Fruit fly (Drosophila melanogaster) whole organism, embryonic: ENCODE data around the gene SNRPG.

Source experiments
- Atf-2 ChIP-seq: fragments of 200-800 bp; sonication (Bioruptor generic); optimal IDR thresholded peaks from 2 replicates; lab custom pipeline; 2016; ENCODE audit warnings: missing biosample characterization, missing genetic modification characterization
- BEAF-32 ChIP-seq: fragments of 200-800 bp; sonication (Bioruptor generic); optimal IDR thresholded peaks from 3 replicates; lab custom pipeline; 2017; ENCODE audit warnings: missing biosample characterization, missing genetic modification characterization, mild to moderate bottlenecking, moderate library complexity, missing genetic modification reagents
- Bteb2 ChIP-seq: fragments of 200-800 bp; sonication (Bioruptor generic); optimal IDR thresholded peaks from 2 replicates; lab custom pipeline; 2016; ENCODE audit warnings: missing biosample characterization, missing genetic modification characterization
- CG10147 ChIP-seq: fragments of 200-800 bp; sonication (Bioruptor generic); optimal IDR thresholded peaks from 2 replicates; lab custom pipeline; 2019; ENCODE audit warnings: missing biosample characterization, mild to moderate bottlenecking, missing genetic modification characterization, moderate library complexity
- CG10267 ChIP-seq: fragments of 200-800 bp; sonication (Bioruptor generic); optimal IDR thresholded peaks from 2 replicates; lab custom pipeline; 2018; ENCODE audit warnings: missing biosample characterization, mild to moderate bottlenecking, missing genetic modification characterization, moderate library complexity
- CG11247 ChIP-seq: fragments of 200-800 bp; sonication (Bioruptor generic); IDR thresholded peaks from 2 replicates; pipeline ENCODE4 v1.3.6; 2022; ENCODE audit warnings: missing biosample characterization, missing genetic modification characterization
- CG12744 ChIP-seq: fragments of 200-800 bp; sonication (Bioruptor generic); optimal IDR thresholded peaks from 2 replicates; lab custom pipeline; 2016; ENCODE audit warnings: missing biosample characterization, missing genetic modification characterization
- CG13775 ChIP-seq: fragments of 200-800 bp; sonication (Bioruptor generic); optimal IDR thresholded peaks from 3 replicates; lab custom pipeline; 2017; ENCODE audit warnings: missing biosample characterization, mild to moderate bottlenecking, missing genetic modification characterization
- CG17186 ChIP-seq: fragments of 200-800 bp; sonication (Bioruptor generic); optimal IDR thresholded peaks from 3 replicates; lab custom pipeline; 2017; ENCODE audit warnings: missing biosample characterization, missing genetic modification reagents, missing genetic modification characterization
- CG17829 ChIP-seq: fragments of 200-800 bp; optimal IDR thresholded peaks from 2 replicates; lab custom pipeline; 2019; ENCODE audit warnings: missing biosample characterization, mild to moderate bottlenecking, missing genetic modification characterization, moderate library complexity
- CG30020 ChIP-seq: fragments of 200-800 bp; optimal IDR thresholded peaks from 2 replicates; lab custom pipeline; 2019; ENCODE audit warnings: missing biosample characterization, mild to moderate bottlenecking, missing genetic modification characterization, moderate library complexity
- CG3847 ChIP-seq: fragments of 200-800 bp; sonication (Bioruptor generic); IDR thresholded peaks from 2 replicates; pipeline ENCODE4 v1.3.6; 2022; ENCODE audit warnings: missing biosample characterization, missing genetic modification characterization
- CG43689 ChIP-seq: fragments of 200-800 bp; sonication (Bioruptor generic); IDR thresholded peaks from 2 replicates; pipeline ENCODE4 v1.3.6; 2022; ENCODE audit warnings: missing biosample characterization, missing genetic modification characterization
- CG5180 ChIP-seq: fragments of 200-800 bp; sonication (Bioruptor generic); optimal IDR thresholded peaks from 3 replicates; lab custom pipeline; 2017; ENCODE audit warnings: missing biosample characterization, missing genetic modification characterization, mild to moderate bottlenecking, moderate library complexity, missing genetic modification reagents
- CG6175 ChIP-seq: fragments of 200-800 bp; sonication (Bioruptor generic); IDR thresholded peaks from 3 replicates; pipeline ENCODE4 v1.3.6; 2022; ENCODE audit warnings: missing biosample characterization, missing genetic modification characterization
- CG6654 ChIP-seq: fragments of 200-800 bp; sonication (Bioruptor generic); optimal IDR thresholded peaks from 2 replicates; lab custom pipeline; 2017; ENCODE audit warnings: missing biosample characterization, mild to moderate bottlenecking, missing genetic modification characterization
- CG7928 ChIP-seq: fragments of 200-800 bp; sonication (Bioruptor generic); optimal IDR thresholded peaks from 2 replicates; lab custom pipeline; 2017; ENCODE audit warnings: missing biosample characterization, mild to moderate bottlenecking, missing genetic modification characterization
- CG8478 ChIP-seq: fragments of >200 bp; optimal IDR thresholded peaks from 2 replicates; lab custom pipeline; 2018
- CG9215 ChIP-seq: fragments of 200-800 bp; sonication (Bioruptor generic); IDR thresholded peaks from 2 replicates; pipeline ENCODE4 v1.3.6; 2022; ENCODE audit warnings: missing biosample characterization, missing genetic modification characterization
- CrebB ChIP-seq: fragments of 200-800 bp; sonication (Bioruptor generic); optimal IDR thresholded peaks from 3 replicates; lab custom pipeline; 2018; ENCODE audit warnings: missing biosample characterization, mild to moderate bottlenecking, missing genetic modification characterization
- D19B ChIP-seq: fragments of 200-800 bp; sonication (Bioruptor generic); optimal IDR thresholded peaks from 2 replicates; lab custom pipeline; 2017; ENCODE audit warnings: missing biosample characterization, mild to moderate bottlenecking, missing genetic modification characterization
- E2f2 ChIP-seq: fragments of 200-800 bp; sonication (Bioruptor generic); IDR thresholded peaks from 2 replicates; pipeline ENCODE4 v1.3.6; 2022; ENCODE audit warnings: missing biosample characterization, missing genetic modification characterization
- ERR ChIP-seq: fragments of 200-800 bp; sonication (Bioruptor generic); optimal IDR thresholded peaks from 2 replicates; lab custom pipeline; 2016; ENCODE audit warnings: missing biosample characterization, missing genetic modification characterization
- HLH4C ChIP-seq: fragments of 200-800 bp; sonication (Bioruptor generic); IDR thresholded peaks from 3 replicates; pipeline ENCODE4 v1.3.6; 2022; ENCODE audit warnings: missing biosample characterization, missing genetic modification characterization; ENCODE audit not compliant: partially characterized antibody
- HLH54F ChIP-seq: fragments of 200-800 bp; sonication (Bioruptor generic); optimal IDR thresholded peaks from 3 replicates; lab custom pipeline; 2016; ENCODE audit warnings: missing biosample characterization, missing genetic modification characterization
- Hand ChIP-seq: fragments of 200-800 bp; sonication (Bioruptor generic); optimal IDR thresholded peaks from 2 replicates; lab custom pipeline; 2017; ENCODE audit warnings: mild to moderate bottlenecking, missing biosample characterization, missing genetic modification reagents, missing genetic modification characterization
- Hr51 ChIP-seq, 2 experiments: fragments of 200-800 bp; sonication (Bioruptor generic); optimal IDR thresholded peaks; 2 replicates in 1 of 2; 3 replicates in 1 of 2; lab custom pipeline; 2016 to 2018; ENCODE audit warnings: missing biosample characterization in 2 of 2, missing genetic modification characterization in 2 of 2, mild to moderate bottlenecking in 1 of 2, moderate library complexity in 1 of 2
- Hsf ChIP-seq: fragments of 200-800 bp; sonication (Bioruptor generic); optimal IDR thresholded peaks from 3 replicates; lab custom pipeline; 2016; ENCODE audit warnings: missing biosample characterization, missing genetic modification characterization
- Lim3 ChIP-seq: fragments of 200-800 bp; sonication (Bioruptor generic); IDR thresholded peaks from 2 replicates; pipeline ENCODE4 v1.3.6; 2022; ENCODE audit warnings: missing biosample characterization, missing genetic modification characterization
- MBD-R2 ChIP-seq: fragments of 200-800 bp; sonication (Bioruptor generic); IDR thresholded peaks from 2 replicates; pipeline ENCODE4 v1.3.6; 2022; ENCODE audit warnings: missing biosample characterization, missing genetic modification characterization
- Oli ChIP-seq: fragments of 200-800 bp; sonication (Bioruptor generic); optimal IDR thresholded peaks from 2 replicates; lab custom pipeline; 2018; ENCODE audit warnings: missing biosample characterization, mild to moderate bottlenecking, missing genetic modification characterization, moderate library complexity
- Ptx1 ChIP-seq: fragments of 200-800 bp; sonication (Bioruptor generic); IDR thresholded peaks from 2 replicates; pipeline ENCODE4 v1.3.6; 2022; ENCODE audit warnings: missing biosample characterization, missing genetic modification characterization
- Scr ChIP-seq: fragments of 200-800 bp; sonication (Bioruptor generic); IDR thresholded peaks from 2 replicates; pipeline ENCODE4 v1.3.6; 2022; ENCODE audit warnings: missing biosample characterization, missing genetic modification characterization; ENCODE audit not compliant: partially characterized antibody
- ash1 ChIP-seq: fragments of 200-800 bp; sonication (Bioruptor generic); optimal IDR thresholded peaks from 2 replicates; lab custom pipeline; 2018; ENCODE audit warnings: missing biosample characterization, mild to moderate bottlenecking, missing genetic modification characterization
- cas ChIP-seq: fragments of 200-800 bp; sonication (Bioruptor generic); IDR thresholded peaks from 2 replicates; pipeline ENCODE4 v1.3.6; 2022; ENCODE audit warnings: missing biosample characterization, missing genetic modification characterization
- caup ChIP-seq: fragments of 200-800 bp; sonication (Bioruptor generic); optimal IDR thresholded peaks from 3 replicates; lab custom pipeline; 2017; ENCODE audit warnings: missing biosample characterization, mild to moderate bottlenecking, missing genetic modification characterization, moderate library complexity; ENCODE audit not compliant: severe bottlenecking
- exex ChIP-seq: fragments of 200-800 bp; sonication (Bioruptor generic); optimal IDR thresholded peaks from 4 replicates; lab custom pipeline; 2018; ENCODE audit warnings: missing biosample characterization, mild to moderate bottlenecking, missing genetic modification characterization, moderate library complexity
- fd96Cb ChIP-seq: fragments of 200-800 bp; sonication (Bioruptor generic); optimal IDR thresholded peaks from 2 replicates; lab custom pipeline; 2018; ENCODE audit warnings: missing biosample characterization, mild to moderate bottlenecking, missing genetic modification characterization, moderate library complexity
- hb ChIP-seq: fragments of 200-800 bp; sonication (Bioruptor generic); IDR thresholded peaks from 3 replicates; pipeline ENCODE4 v1.3.6; 2022; ENCODE audit warnings: missing biosample characterization, missing genetic modification characterization; ENCODE audit not compliant: partially characterized antibody
- inv ChIP-seq: fragments of 200-800 bp; sonication (Bioruptor generic); IDR thresholded peaks from 2 replicates; pipeline ENCODE4 v1.3.6; 2022; ENCODE audit warnings: missing biosample characterization, missing genetic modification characterization; ENCODE audit not compliant: partially characterized antibody
- maf-S ChIP-seq: fragments of 200-800 bp; sonication (Bioruptor generic); optimal IDR thresholded peaks from 2 replicates; lab custom pipeline; 2016; ENCODE audit warnings: missing biosample characterization, missing genetic modification characterization
- nerfin-2 ChIP-seq: fragments of 200-800 bp; sonication (Bioruptor generic); IDR thresholded peaks from 2 replicates; pipeline ENCODE4 v1.3.6; 2022; ENCODE audit warnings: missing biosample characterization, missing genetic modification characterization; ENCODE audit not compliant: partially characterized antibody
- odd ChIP-seq: fragments of 200-800 bp; sonication (Bioruptor generic); optimal IDR thresholded peaks from 2 replicates; lab custom pipeline; 2017; ENCODE audit warnings: missing biosample characterization, mild to moderate bottlenecking, missing genetic modification characterization
- onecut ChIP-seq: fragments of 200-800 bp; sonication (Bioruptor generic); IDR thresholded peaks from 2 replicates; pipeline ENCODE4 v1.3.6; 2022; ENCODE audit warnings: missing biosample characterization, missing genetic modification characterization
- pnt ChIP-seq: fragments of 200-800 bp; sonication (Bioruptor generic); optimal IDR thresholded peaks from 3 replicates; lab custom pipeline; 2016; ENCODE audit warnings: missing biosample characterization, missing genetic modification characterization
- pzg ChIP-seq: fragments of 200-800 bp; sonication (Bioruptor generic); optimal IDR thresholded peaks from 3 replicates; lab custom pipeline; 2018; ENCODE audit warnings: missing biosample characterization, mild to moderate bottlenecking, missing genetic modification characterization, moderate library complexity
- ro ChIP-seq: fragments of 200-800 bp; sonication (Bioruptor generic); IDR thresholded peaks from 2 replicates; pipeline ENCODE4 v1.3.6; 2022; ENCODE audit warnings: missing biosample characterization, missing genetic modification characterization
- scrt ChIP-seq: fragments of 200-800 bp; sonication (Bioruptor generic); optimal IDR thresholded peaks from 2 replicates; lab custom pipeline; 2018; ENCODE audit warnings: missing biosample characterization, mild to moderate bottlenecking, missing genetic modification characterization, moderate library complexity
- sens ChIP-seq: fragments of 200-800 bp; sonication (Bioruptor generic); peaks from one replicate; lab custom pipeline; 2016; ENCODE audit warnings: missing biosample characterization, missing genetic modification characterization
- sisA ChIP-seq: fragments of 200-800 bp; sonication (Bioruptor generic); IDR thresholded peaks from 2 replicates; pipeline ENCODE4 v1.3.6; 2022; ENCODE audit warnings: missing biosample characterization, missing genetic modification characterization
- sqz ChIP-seq: fragments of 200-800 bp; sonication (Bioruptor generic); optimal IDR thresholded peaks from 3 replicates; lab custom pipeline; 2018; ENCODE audit warnings: missing biosample characterization, mild to moderate bottlenecking, missing genetic modification characterization
- vfl ChIP-seq: fragments of 200-800 bp; sonication (Bioruptor generic); optimal IDR thresholded peaks from 2 replicates; lab custom pipeline; 2016; ENCODE audit warnings: missing biosample characterization, missing genetic modification characterization

The SNRPG gene

dm6 chrX:16654931-16655409 lies 14.8 kb upstream of the SNRPG start, which contains the start of the genes Nemp and r (continued):
- TF ChIP-seq CG7928 (no peak), D19B (no peak), CG6175 (GFP tag; lab: Robert Waterston, UW) (no peak), CG10267 (tag; lab: Kevin White, UChicago) (peak; percentile 57), Ptx1 (no peak), cas (GFP tag; lab: Robert Waterston, UW) (no peak), sqz (GFP tag; lab: Kevin White, UChicago) (no peak), ro (GFP tag; lab: Robert Waterston, UW) (no peak), ERR (GFP tag; lab: Kevin White, UChicago) (no peak), HLH4C (GFP tag; lab: Robert Waterston, UW) (peak; percentile 63), CG11247 (no peak), caup (GFP tag; lab: Kevin White, UChicago) (no peak), onecut (GFP tag; lab: Robert Waterston, UW) (no peak), Scr (GFP tag; lab: Robert Waterston, UW) (peak; percentile 79), odd (GFP tag; lab: Kevin White, UChicago) (no peak), CrebB (tag; lab: Kevin White, UChicago) (no peak), Hand (GFP tag; lab: Kevin White, UChicago) (no peak), BEAF-32 (GFP tag; lab: Kevin White, UChicago) (peak; percentile 89), MBD-R2 (GFP tag; lab: Robert Waterston, UW) (peak; percentile 55; the same call in 1 of the 2 replicates), scrt (GFP tag; lab: Kevin White, UChicago) (no peak), CG10147 (GFP tag; lab: Kevin White, UChicago) (no peak), CG12744 (GFP tag; lab: Kevin White, UChicago) (no peak), Lim3 (GFP tag; lab: Robert Waterston, UW) (no peak), pzg (GFP tag; lab: Kevin White, UChicago) (peak; percentile 70), pnt (GFP tag; lab: Kevin White, UChicago) (no peak), sens (GFP tag; lab: Kevin White, UChicago) (peak; percentile 54), HLH54F (GFP tag; lab: Kevin White, UChicago) (no peak), exex (tag; lab: Kevin White, UChicago) (no peak), inv (GFP tag; lab: Robert Waterston, UW) (peak; percentile 68), fd96Cb (no peak), hb (GFP tag; lab: Robert Waterston, UW) (peak; percentile 68; the same call in 1 of the 3 replicates), Hsf (no peak), Hr51 (GFP tag; optimal IDR thresholded peaks at IDR 0.05; lab: Kevin White, UChicago) (peak in 1 of 2 experiments; percentile 37), CG5180 (no peak), Atf-2 (GFP tag; lab: Kevin White, UChicago) (no peak), CG6654 (GFP tag; lab: Kevin White, UChicago) (no peak), CG17829 (tag; lab: Kevin White, UChicago) (no peak), CG8478 (lab: Kevin White, UChicago) (peak; percentile 60)

dm6 chrX:16651625-16652024 lies 11.4 kb upstream of the SNRPG start:
- no peak for TF ChIP-seq CG30020 (tag; lab: Kevin White, UChicago)
- no peak for TF ChIP-seq CG13775
- TF ChIP-seq CG3847 = no peak
- no peak for TF ChIP-seq maf-S (GFP tag; lab: Kevin White, UChicago)
- no peak for TF ChIP-seq ash1 (GFP tag; lab: Kevin White, UChicago)
- no peak for TF ChIP-seq vfl (GFP tag; lab: Kevin White, UChicago)
- no peak for TF ChIP-seq nerfin-2 (GFP tag; lab: Robert Waterston, UW)
- no peak for TF ChIP-seq Oli
- TF ChIP-seq CG43689 = no peak
- no peak for TF ChIP-seq CG17186 (GFP tag; lab: Kevin White, UChicago)
- no peak for TF ChIP-seq CG9215 (GFP tag; lab: Robert Waterston, UW)
- no peak for TF ChIP-seq Bteb2
- no peak for TF ChIP-seq E2f2 (GFP tag; lab: Robert Waterston, UW)
- no peak for TF ChIP-seq sisA (GFP tag; lab: Robert Waterston, UW)
